Fruit fly (Drosophila melanogaster): ENCODE measurements around the gene RhoGAP92B.
A peak's percentile ranks its signal among the peaks of the same experiment; 100 is the strongest.

Gene RhoGAP92B

dm6 chr3R:19880431-19880939 is 24.5 kb upstream of the RhoGAP92B start (continued):
- TF ChIP-seq Hmr (GFP tag; optimal IDR thresholded peaks at IDR 0.05) (peak; percentile 61), Opbp (GFP tag; IDR thresholded peaks at IDR 0.05; ENCODE audit: partially characterized antibody) (no peak), cg (GFP tag; optimal IDR thresholded peaks at IDR 0.05) (peak; percentile 85), CG12071 (GFP tag; optimal IDR thresholded peaks at IDR 0.05) (no peak), CG12744 (GFP tag; optimal IDR thresholded peaks at IDR 0.05) (no peak), CG34422 (GFP tag; IDR thresholded peaks at IDR 0.05) (peak; percentile 30; the same call in 1 of the 3 replicates), dpn (GFP tag; optimal IDR thresholded peaks at IDR 0.05) (peak; percentile 32 to 38), Dad (GFP tag; optimal IDR thresholded peaks at IDR 0.05) (peak; percentile 26), CG11695 (GFP tag; IDR thresholded peaks at IDR 0.05) (peak; percentile 52; the same call in 1 of the 3 replicates), E2f1 (GFP tag; IDR thresholded peaks at IDR 0.05) (0 out of 2 replicates have a peak, but pooled peaks have one; percentile 33), CG12236 (GFP tag; optimal IDR thresholded peaks at IDR 0.05) (no peak), CG15073 (GFP tag; optimal IDR thresholded peaks at IDR 0.05) (peak; percentile 96), unpg (GFP tag; optimal IDR thresholded peaks at IDR 0.05) (peak; percentile 66), vvl (GFP tag; IDR thresholded peaks at IDR 0.05) (peak; percentile 46; the same call in 1 of the 2 replicates), CG2199 (GFP tag; IDR thresholded peaks at IDR 0.05) (0 out of 3 replicates have a peak, but pooled peaks have one; percentile 52), CG16815 (GFP tag; optimal IDR thresholded peaks at IDR 0.05) (peak; percentile 10), CG18619 (GFP tag; optimal IDR thresholded peaks at IDR 0.05) (peak; percentile 57), Bdp1 (GFP tag; optimal IDR thresholded peaks at IDR 0.05) (peak; percentile 19), chinmo (GFP tag; IDR thresholded peaks at IDR 0.05; ENCODE audit: partially characterized antibody) (peak; percentile 90), CG12219 (GFP tag; optimal IDR thresholded peaks at IDR 0.05) (peak; percentile 24), CG7372 (GFP tag; IDR thresholded peaks at IDR 0.05) (peak; percentile 55; the same call in 1 of the 2 replicates), HmgD (GFP tag; optimal IDR thresholded peaks at IDR 0.05) (no peak), lilli (GFP tag; optimal IDR thresholded peaks at IDR 0.05) (peak; percentile 66), CG5180 (GFP tag; optimal IDR thresholded peaks at IDR 0.05) (peak; percentile 40), CG13296 (GFP tag; optimal IDR thresholded peaks at IDR 0.05) (peak; percentile 86), CG7839 (tag; optimal IDR thresholded peaks at IDR 0.05) (peak; percentile 72), gcm (GFP tag; optimal IDR thresholded peaks at IDR 0.05) (peak; percentile 34), CG32532 (GFP tag; IDR thresholded peaks at IDR 0.05) (peak; percentile 52; the same call in 1 of the 2 replicates), CG17912 (GFP tag; optimal IDR thresholded peaks at IDR 0.05) (no peak), CG6254 (GFP tag; optimal IDR thresholded peaks at IDR 0.05) (peak; percentile 8), CG3281 (GFP tag; optimal IDR thresholded peaks at IDR 0.05) (peak; percentile 51), kni (GFP tag; optimal IDR thresholded peaks at IDR 0.05) (peak; percentile 65), tgo (GFP tag; IDR thresholded peaks at IDR 0.05) (peak; percentile 55; the same call in 2 of the 3 replicates), CG13424 (tag; optimal IDR thresholded peaks at IDR 0.05) (peak; percentile 66), org-1 (GFP tag; optimal IDR thresholded peaks at IDR 0.05) (peak; percentile 11), Oaz (GFP tag; IDR thresholded peaks at IDR 0.05) (no peak), CG17802 (tag; optimal IDR thresholded peaks at IDR 0.05) (peak; percentile 1), BtbVII (GFP tag; optimal IDR thresholded peaks at IDR 0.05) (peak; percentile 77), CG10979 (tag; optimal IDR thresholded peaks at IDR 0.05) (peak; percentile 15), disco-r (GFP tag; optimal IDR thresholded peaks at IDR 0.05) (peak; percentile 12), Sox100B (GFP tag; optimal IDR thresholded peaks at IDR 0.05) (peak; percentile 75), HmgZ (tag; optimal IDR thresholded peaks at IDR 0.05) (peak; percentile 54), CG17385 (GFP tag; optimal IDR thresholded peaks at IDR 0.05) (peak; percentile 73), croc (GFP tag; conservative IDR thresholded peaks at IDR 0.05) (no peak; the same call in 2 of the 3 replicates), CG2120 (GFP tag; optimal IDR thresholded peaks at IDR 0.05) (peak; percentile 59), lov (optimal IDR thresholded peaks at IDR 0.05) (no peak), lov (GFP tag; IDR thresholded peaks at IDR 0.05) (0 out of 3 replicates have a peak, but pooled peaks have one; percentile 55), cato (GFP tag; optimal IDR thresholded peaks at IDR 0.05; ENCODE audit: borderline replicate concordance) (no peak), dmrt11E (tag; optimal IDR thresholded peaks at IDR 0.05) (no peak)

Measured in whole organism, embryonic.